Fruit fly (Drosophila melanogaster) whole organism, embryonic: ENCODE data around the gene Cul5.

Experiments
- Bdp1 ChIP-seq: fragments of 200-800 bp; sonication (Bioruptor generic); optimal IDR thresholded peaks from 3 replicates; lab custom pipeline; 2016; ENCODE audit warnings: missing biosample characterization, missing genetic modification characterization
- CG10147 ChIP-seq: fragments of 200-800 bp; sonication (Bioruptor generic); optimal IDR thresholded peaks from 2 replicates; lab custom pipeline; 2019; ENCODE audit warnings: missing biosample characterization, mild to moderate bottlenecking, missing genetic modification characterization, moderate library complexity
- CG10209 ChIP-seq: fragments of 200-800 bp; sonication (Bioruptor generic); optimal IDR thresholded peaks from 3 replicates; lab custom pipeline; 2017; ENCODE audit warnings: missing biosample characterization, mild to moderate bottlenecking, missing genetic modification characterization, missing genetic modification reagents
- CG10979 ChIP-seq: fragments of 200-800 bp; sonication (Bioruptor generic); optimal IDR thresholded peaks from 2 replicates; lab custom pipeline; 2018; ENCODE audit warnings: missing biosample characterization, mild to moderate bottlenecking, missing genetic modification characterization, moderate library complexity
- CG11456 ChIP-seq: fragments of 200-800 bp; sonication (Bioruptor generic); IDR thresholded peaks from 3 replicates; pipeline ENCODE4 v1.3.6; 2022; ENCODE audit warnings: missing biosample characterization, missing genetic modification characterization
- CG15601 ChIP-seq: fragments of 200-800 bp; sonication (Bioruptor generic); optimal IDR thresholded peaks from 3 replicates; lab custom pipeline; 2019; ENCODE audit warnings: missing biosample characterization, mild to moderate bottlenecking, missing genetic modification characterization, moderate library complexity
- CG15696 ChIP-seq: fragments of 200-800 bp; sonication (Bioruptor generic); optimal IDR thresholded peaks from 2 replicates; lab custom pipeline; 2019; ENCODE audit warnings: missing biosample characterization, mild to moderate bottlenecking, missing genetic modification characterization, moderate library complexity
- CG17359 ChIP-seq: fragments of 200-800 bp; sonication (Bioruptor generic); optimal IDR thresholded peaks from 3 replicates; lab custom pipeline; 2018; ENCODE audit warnings: missing biosample characterization, mild to moderate bottlenecking, missing genetic modification characterization, moderate library complexity
- CG17385 ChIP-seq: fragments of 200-800 bp; sonication (Bioruptor generic); optimal IDR thresholded peaks from 3 replicates; lab custom pipeline; 2018; ENCODE audit warnings: missing biosample characterization, mild to moderate bottlenecking, missing genetic modification characterization
- CG42726 ChIP-seq: fragments of 200-800 bp; sonication (Bioruptor generic); IDR thresholded peaks from 2 replicates; pipeline ENCODE4 v1.3.6; 2022; ENCODE audit warnings: missing biosample characterization, missing genetic modification characterization; ENCODE audit not compliant: partially characterized antibody
- CG4282 ChIP-seq: fragments of 200-800 bp; sonication (Bioruptor generic); optimal IDR thresholded peaks from 2 replicates; lab custom pipeline; 2016; ENCODE audit warnings: missing biosample characterization, missing genetic modification characterization
- CG4404 ChIP-seq: fragments of 200-800 bp; sonication (Bioruptor generic); IDR thresholded peaks from 2 replicates; pipeline ENCODE4 v1.3.6; 2022; ENCODE audit warnings: missing biosample characterization, missing genetic modification characterization
- CG4424 ChIP-seq: fragments of 200-800 bp; sonication (Bioruptor generic); optimal IDR thresholded peaks from 3 replicates; lab custom pipeline; 2016; ENCODE audit warnings: missing biosample characterization, missing genetic modification characterization
- CG8290 ChIP-seq, 3 experiments: fragments of 200-800 bp; sonication (Bioruptor generic); optimal IDR thresholded peaks; 2 replicates each; lab custom pipeline; 2016 to 2019; ENCODE audit warnings: missing biosample characterization in 3 of 3, missing genetic modification characterization in 3 of 3, mild to moderate bottlenecking in 2 of 3, moderate library complexity in 1 of 3
- CG9797 ChIP-seq: fragments of 200-800 bp; sonication (Bioruptor generic); optimal IDR thresholded peaks from 3 replicates; lab custom pipeline; 2018; ENCODE audit warnings: missing biosample characterization, mild to moderate bottlenecking, missing genetic modification characterization
- D ChIP-seq, 2 experiments: fragments of 200-800 bp in 1 of 2; fragments of >200 bp in 1 of 2; sonication (Bioruptor generic) in 1 of 2; optimal IDR thresholded peaks; 2 replicates in 1 of 2; 3 replicates in 1 of 2; lab custom pipeline; 2017; ENCODE audit warnings: mild to moderate bottlenecking in 1 of 2, missing biosample characterization in 1 of 2, missing genetic modification characterization in 1 of 2, missing genetic modification reagents in 1 of 2
- Drgx ChIP-seq: fragments of 200-800 bp; sonication (Bioruptor generic); IDR thresholded peaks from 2 replicates; pipeline ENCODE4 v1.3.6; 2022; ENCODE audit warnings: missing biosample characterization, missing genetic modification characterization
- Hmr ChIP-seq: fragments of 200-800 bp; sonication (Bioruptor generic); optimal IDR thresholded peaks from 3 replicates; lab custom pipeline; 2017; ENCODE audit warnings: mild to moderate bottlenecking, missing biosample characterization, missing genetic modification reagents, missing genetic modification characterization
- Med ChIP-seq: fragments of 200-800 bp; sonication (Bioruptor generic); peaks from one replicate; lab custom pipeline; 2016; ENCODE audit warnings: missing biosample characterization, missing genetic modification characterization, mild to moderate bottlenecking, inconsistent platforms, moderate library complexity
- Sry-β ChIP-seq: fragments of 200-800 bp; sonication (Bioruptor generic); optimal IDR thresholded peaks from 2 replicates; lab custom pipeline; 2018; ENCODE audit warnings: missing biosample characterization, mild to moderate bottlenecking, missing genetic modification characterization, moderate library complexity
- abd-A ChIP-seq: fragments of 200-800 bp; sonication (Bioruptor generic); optimal IDR thresholded peaks from 3 replicates; lab custom pipeline; 2019; ENCODE audit warnings: missing biosample characterization, mild to moderate bottlenecking, missing genetic modification characterization, moderate library complexity
- ara ChIP-seq: fragments of 200-800 bp; sonication (Bioruptor generic); IDR thresholded peaks from 2 replicates; pipeline ENCODE4 v1.3.6; 2022; ENCODE audit warnings: missing biosample characterization, missing genetic modification characterization
- bsh ChIP-seq, 2 experiments: fragments of 200-800 bp; sonication (Bioruptor generic); optimal IDR thresholded peaks; 2 replicates each; lab custom pipeline; 2017 to 2018; ENCODE audit warnings: mild to moderate bottlenecking in 2 of 2, missing biosample characterization in 2 of 2, missing genetic modification characterization in 2 of 2, moderate library complexity in 1 of 2
- cas ChIP-seq: fragments of 200-800 bp; sonication (Bioruptor generic); IDR thresholded peaks from 2 replicates; pipeline ENCODE4 v1.3.6; 2022; ENCODE audit warnings: missing biosample characterization, missing genetic modification characterization
- chinmo ChIP-seq: fragments of 200-800 bp; sonication (Bioruptor generic); IDR thresholded peaks from 4 replicates; pipeline ENCODE4 v1.3.6; 2022; ENCODE audit warnings: missing biosample characterization, missing genetic modification characterization; ENCODE audit not compliant: partially characterized antibody
- chm ChIP-seq: fragments of 200-800 bp; sonication (Bioruptor generic); IDR thresholded peaks from 2 replicates; pipeline ENCODE4 v1.3.6; 2022; ENCODE audit warnings: missing biosample characterization, missing genetic modification characterization
- crol ChIP-seq: fragments of 200-800 bp; sonication (Bioruptor generic); IDR thresholded peaks from 2 replicates; pipeline ENCODE4 v1.3.6; 2022; ENCODE audit warnings: missing biosample characterization, missing genetic modification characterization
- cwo ChIP-seq: fragments of 200-800 bp; sonication (Bioruptor generic); optimal IDR thresholded peaks from 3 replicates; lab custom pipeline; 2017; ENCODE audit warnings: missing biosample characterization, missing genetic modification characterization, mild to moderate bottlenecking, moderate library complexity, missing genetic modification reagents
- danr ChIP-seq: fragments of 200-800 bp; sonication (Bioruptor generic); IDR thresholded peaks from 2 replicates; pipeline ENCODE4 v1.3.6; 2022; ENCODE audit warnings: missing biosample characterization, missing genetic modification characterization
- fd102C ChIP-seq: fragments of 200-800 bp; sonication (Bioruptor generic); optimal IDR thresholded peaks from 2 replicates; lab custom pipeline; 2018; ENCODE audit warnings: missing biosample characterization, mild to moderate bottlenecking, missing genetic modification characterization, moderate library complexity
- gem ChIP-seq: fragments of 200-800 bp; sonication (Bioruptor generic); optimal IDR thresholded peaks from 2 replicates; lab custom pipeline; 2019; ENCODE audit warnings: missing biosample characterization, mild to moderate bottlenecking, missing genetic modification characterization, moderate library complexity
- ken ChIP-seq: fragments of 200-800 bp; sonication (Bioruptor generic); IDR thresholded peaks from 3 replicates; pipeline ENCODE4 v1.3.6; 2022; ENCODE audit warnings: missing biosample characterization, missing genetic modification characterization
- oc ChIP-seq: fragments of 200-800 bp; sonication (Bioruptor generic); optimal IDR thresholded peaks from 2 replicates; lab custom pipeline; 2018; ENCODE audit warnings: missing biosample characterization, mild to moderate bottlenecking, missing genetic modification characterization, moderate library complexity
- pnt ChIP-seq: fragments of 200-800 bp; sonication (Bioruptor generic); optimal IDR thresholded peaks from 3 replicates; lab custom pipeline; 2016; ENCODE audit warnings: missing biosample characterization, missing genetic modification characterization
- pros ChIP-seq: fragments of 200-800 bp; sonication (Bioruptor generic); optimal IDR thresholded peaks from 3 replicates; lab custom pipeline; 2019; ENCODE audit warnings: missing biosample characterization, mild to moderate bottlenecking, missing genetic modification characterization, moderate library complexity
- psq ChIP-seq: fragments of 200-800 bp; sonication (Bioruptor generic); optimal IDR thresholded peaks from 2 replicates; lab custom pipeline; 2017; ENCODE audit warnings: missing biosample characterization, missing genetic modification characterization
- sens ChIP-seq: fragments of 200-800 bp; sonication (Bioruptor generic); peaks from one replicate; lab custom pipeline; 2016; ENCODE audit warnings: missing biosample characterization, missing genetic modification characterization
- seq ChIP-seq: fragments of 200-800 bp; sonication (Bioruptor generic); IDR thresholded peaks from 2 replicates; pipeline ENCODE4 v1.3.6; 2022; ENCODE audit warnings: missing biosample characterization, missing genetic modification characterization
- sima ChIP-seq: fragments of 200-800 bp; sonication (Bioruptor generic); optimal IDR thresholded peaks from 2 replicates; lab custom pipeline; 2016; ENCODE audit warnings: missing biosample characterization, missing genetic modification characterization
- slbo ChIP-seq: fragments of 200-800 bp; sonication (Bioruptor generic); IDR thresholded peaks from 2 replicates; pipeline ENCODE4 v1.3.6; 2022; ENCODE audit warnings: missing biosample characterization, missing genetic modification characterization
- sna ChIP-seq: fragments of 200-800 bp; sonication (Bioruptor generic); IDR thresholded peaks from 2 replicates; pipeline ENCODE4 v1.3.6; 2022; ENCODE audit warnings: missing biosample characterization, missing genetic modification characterization; ENCODE audit not compliant: partially characterized antibody
- sqz ChIP-seq: fragments of 200-800 bp; sonication (Bioruptor generic); optimal IDR thresholded peaks from 3 replicates; lab custom pipeline; 2018; ENCODE audit warnings: missing biosample characterization, mild to moderate bottlenecking, missing genetic modification characterization
- tna ChIP-seq: fragments of 200-800 bp; sonication (Bioruptor generic); IDR thresholded peaks from 2 replicates; pipeline ENCODE4 v1.3.6; 2022; ENCODE audit warnings: missing biosample characterization, missing genetic modification characterization; ENCODE audit not compliant: partially characterized antibody
- z ChIP-seq: fragments of 200-800 bp; sonication (Bioruptor generic); IDR thresholded peaks from 3 replicates; pipeline ENCODE4 v1.3.6; 2022; ENCODE audit warnings: missing biosample characterization, missing genetic modification characterization
- zfh1 ChIP-seq: fragments of 200-800 bp; sonication (Bioruptor generic); IDR thresholded peaks from 3 replicates; pipeline ENCODE4 v1.3.6; 2022; ENCODE audit warnings: missing biosample characterization, missing genetic modification characterization

Gene Cul5

DNA sequence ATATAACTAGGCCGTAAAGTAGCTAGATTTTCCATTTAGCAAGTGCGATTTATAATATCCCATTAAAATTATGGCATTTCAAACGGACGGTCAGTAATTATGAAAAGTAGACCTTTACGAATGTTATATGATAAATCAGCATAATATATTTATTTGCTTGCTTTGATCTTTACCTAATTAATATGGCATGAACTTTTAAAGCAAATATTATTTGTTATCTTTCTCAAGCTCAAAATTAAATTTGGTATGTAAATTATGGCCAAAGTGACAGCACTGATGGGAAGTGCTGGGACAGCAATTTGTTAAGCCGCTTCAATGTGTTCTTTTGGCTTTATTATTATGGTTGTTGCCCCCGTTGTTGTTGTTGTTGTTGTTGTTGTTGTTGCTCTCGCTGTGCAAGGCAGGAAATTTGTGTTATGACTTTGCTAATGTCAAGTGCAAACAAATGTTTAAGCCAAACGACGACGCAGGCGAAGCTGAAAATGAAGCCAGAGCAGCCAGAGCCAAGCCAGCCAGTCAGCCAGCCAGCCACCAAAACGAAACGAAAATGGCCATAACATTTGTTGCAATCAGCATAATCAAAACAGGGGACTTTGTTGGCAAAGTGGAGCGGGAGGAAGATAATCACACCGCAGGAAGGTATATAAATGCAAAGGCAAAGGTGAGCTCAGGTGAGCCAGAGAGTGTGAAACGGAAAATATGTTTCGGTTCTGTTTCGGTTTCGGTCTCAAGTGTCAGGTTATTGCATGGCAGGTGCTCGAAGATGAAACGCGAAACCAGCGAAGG, 19.9 kb upstream of the Cul5 start (continued):
- TF ChIP-seq Drgx (GFP tag; lab: Robert Waterston, UW) (no peak), CG15696 (tag; lab: Kevin White, UChicago) (no peak), sima (GFP tag; lab: Kevin White, UChicago) (no peak), Bdp1 (no peak), sens (GFP tag; lab: Kevin White, UChicago) (peak; percentile 44), CG15601 (tag; lab: Kevin White, UChicago) (peak; percentile 3), ken (GFP tag; lab: Robert Waterston, UW) (0 out of 3 replicates have a peak, but pooled peaks have one; percentile 21), CG42726 (no peak), CG9797 (GFP tag; lab: Kevin White, UChicago) (no peak), cas (GFP tag; lab: Robert Waterston, UW) (no peak), gem (tag; lab: Kevin White, UChicago) (peak; percentile 9), fd102C (GFP tag; lab: Kevin White, UChicago) (no peak), tna (GFP tag; lab: Robert Waterston, UW) (no peak), CG10147 (GFP tag; lab: Kevin White, UChicago) (no peak), Sry-β (peak; percentile 79)

DNA sequence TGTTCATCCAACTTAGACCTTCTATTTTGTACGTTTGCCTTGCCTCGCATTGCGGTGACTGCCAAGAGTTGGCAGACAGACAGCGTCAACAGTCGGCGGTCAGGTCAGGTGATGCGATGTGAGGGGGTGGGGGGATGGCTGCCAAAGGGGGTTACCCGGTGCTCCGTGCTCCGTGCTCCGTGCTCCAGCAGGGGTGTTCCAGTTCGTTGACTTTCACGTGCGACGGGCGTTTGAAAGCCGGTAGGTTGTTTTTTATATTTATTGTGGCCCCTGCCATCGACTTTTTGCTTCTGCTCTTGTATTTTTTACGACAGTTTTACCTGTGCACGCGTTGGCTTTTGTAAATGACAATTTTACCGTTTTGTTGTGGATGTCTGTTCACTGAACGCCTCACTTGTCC, 19.3 kb upstream of the Cul5 start:
- TF ChIP-seq pnt (GFP tag; lab: Kevin White, UChicago) (no peak), chinmo (GFP tag; lab: Robert Waterston, UW) (0 out of 4 replicates have a peak, but pooled peaks have one; percentile 28), pros (GFP tag; lab: Kevin White, UChicago) (peak; percentile 12), cwo (GFP tag; lab: Kevin White, UChicago) (peak; percentile 72), crol (GFP tag; lab: Robert Waterston, UW) (peak; percentile 44; the same call in 1 of the 2 replicates), sqz (GFP tag; lab: Kevin White, UChicago) (peak; percentile 1), zfh1 (GFP tag; lab: Robert Waterston, UW) (0 out of 3 replicates have a peak, but pooled peaks have one; percentile 9), Med (GFP tag; lab: Kevin White, UChicago) (peak; percentile 44), CG4424 (no peak), oc (no peak), chm (GFP tag; lab: Robert Waterston, UW) (no peak), abd-A (tag; lab: Kevin White, UChicago) (peak; percentile 27)

DNA sequence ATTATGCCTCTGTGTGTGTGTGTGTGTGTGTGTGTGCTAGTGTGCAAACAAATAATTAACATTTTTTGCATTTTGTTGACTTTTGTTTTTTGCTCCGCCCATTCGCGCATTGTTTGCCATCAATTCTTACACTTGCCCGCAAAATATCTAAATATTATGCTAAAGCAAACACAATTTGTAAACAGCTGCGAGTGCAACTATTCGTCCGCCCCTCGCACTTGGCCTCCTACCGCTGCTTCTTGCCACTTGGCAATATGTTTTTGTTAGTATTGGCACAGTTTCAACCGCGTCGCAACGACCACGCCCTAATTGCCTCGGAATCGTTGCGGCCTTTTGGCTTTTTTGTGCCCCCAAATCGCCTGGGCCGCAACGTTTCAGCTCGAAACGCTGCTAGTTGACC, 14.8 kb upstream of the Cul5 start:
- TF ChIP-seq ara, result peak; percentile 17; the same call in 1 of the 2 replicates
- TF ChIP-seq chinmo (GFP tag; lab: Robert Waterston, UW), result 0 out of 4 replicates have a peak, but pooled peaks have one; percentile 6
- peak; percentile 34 for TF ChIP-seq Hmr (GFP tag; lab: Kevin White, UChicago)
- no peak for TF ChIP-seq D (optimal IDR thresholded peaks at IDR 0.05; lab: Kevin White, UChicago)
- no peak for TF ChIP-seq D (GFP tag; optimal IDR thresholded peaks at IDR 0.05; lab: Kevin White, UChicago)
- peak; percentile 52 for TF ChIP-seq seq (GFP tag; lab: Robert Waterston, UW)
- peak; percentile 6 for TF ChIP-seq CG17385 (GFP tag; lab: Kevin White, UChicago)
- TF ChIP-seq bsh (GFP tag; optimal IDR thresholded peaks at IDR 0.05; lab: Kevin White, UChicago), result no peak
- no peak for TF ChIP-seq CG10979 (tag; lab: Kevin White, UChicago)
- TF ChIP-seq sna, result no peak
- TF ChIP-seq CG17359, result peak; percentile 15
- no peak for TF ChIP-seq CG4282 (GFP tag; lab: Kevin White, UChicago)
- TF ChIP-seq CG11456 (GFP tag; lab: Robert Waterston, UW), result 0 out of 3 replicates have a peak, but pooled peaks have one; percentile 14
- peak; percentile 2 for TF ChIP-seq CG10209
- 0 out of 2 replicates have a peak, but pooled peaks have one; percentile 24 for TF ChIP-seq slbo (GFP tag; lab: Robert Waterston, UW)
- no peak for TF ChIP-seq danr (GFP tag; lab: Robert Waterston, UW)
- TF ChIP-seq CG4404 (GFP tag; lab: Robert Waterston, UW), result no peak
- no peak for TF ChIP-seq psq (GFP tag; lab: Kevin White, UChicago)
- no peak for TF ChIP-seq z (GFP tag; lab: Robert Waterston, UW)
- no peak for TF ChIP-seq CG8290 (GFP tag; optimal IDR thresholded peaks at IDR 0.05; lab: Kevin White, UChicago)
- TF ChIP-seq CG8290 (tag; optimal IDR thresholded peaks at IDR 0.05; lab: Kevin White, UChicago), result peak in 1 of 2 experiments; percentile 36
- no peak for TF ChIP-seq ken (GFP tag; lab: Robert Waterston, UW)
